Worm (Caenorhabditis elegans) whole organism, L1 larva: ENCODE results near the gene rol-6.

Experiments used
- ceh-82 ChIP-seq, 3 experiments: fragments of 150-350 bp in 1 of 3; sonication (generic microtip) in 2 of 3; optimal IDR thresholded peaks; 2 replicates each; lab custom pipeline; 2014 to 2017; ENCODE audit warnings: missing biosample characterization in 3 of 3, missing genetic modification characterization in 3 of 3
- ces-1 ChIP-seq: fragments of 150-350 bp; optimal IDR thresholded peaks from 2 replicates; lab custom pipeline; 2014; ENCODE audit warnings: missing biosample characterization, missing genetic modification reagents, missing genetic modification characterization
- fkh-4 ChIP-seq: sonication (generic microtip); optimal IDR thresholded peaks from 2 replicates; lab custom pipeline; 2016; ENCODE audit warnings: missing compliant biosample characterization, missing genetic modification characterization, borderline replicate concordance
- irx-1 ChIP-seq: sonication (generic microtip); optimal IDR thresholded peaks from 2 replicates; lab custom pipeline; 2016; ENCODE audit warnings: missing genetic modification characterization, missing compliant biosample characterization
- mdl-1 ChIP-seq, 2 experiments: fragments of 150-350 bp; optimal IDR thresholded peaks; 2 replicates each; lab custom pipeline; 2014 to 2017; ENCODE audit warnings: missing biosample characterization in 2 of 2, missing genetic modification characterization in 2 of 2, inconsistent platforms in 1 of 2
- nhr-11 ChIP-seq: fragments of 150-350 bp; optimal IDR thresholded peaks from 2 replicates; lab custom pipeline; 2014; ENCODE audit warnings: missing biosample characterization, missing genetic modification characterization
- nhr-28 ChIP-seq: fragments of 150-350 bp; optimal IDR thresholded peaks from 2 replicates; lab custom pipeline; 2014; ENCODE audit warnings: missing biosample characterization, missing genetic modification characterization
- nhr-76 ChIP-seq: sonication (generic microtip); optimal IDR thresholded peaks from 2 replicates; lab custom pipeline; 2017; ENCODE audit warnings: missing biosample characterization, missing genetic modification characterization
- rnt-1 ChIP-seq: sonication (generic microtip); optimal IDR thresholded peaks from 2 replicates; lab custom pipeline; 2016; ENCODE audit warnings: mild to moderate bottlenecking, missing genetic modification characterization, moderate library complexity, missing compliant biosample characterization
- snpc-4 ChIP-seq: fragments of 150-350 bp; optimal IDR thresholded peaks from 2 replicates; lab custom pipeline; 2014; ENCODE audit warnings: missing biosample characterization, missing genetic modification characterization
- tbx-2 ChIP-seq: sonication (generic microtip); optimal IDR thresholded peaks from 2 replicates; lab custom pipeline; 2016; ENCODE audit warnings: missing genetic modification characterization, missing compliant biosample characterization
- zag-1 ChIP-seq: fragments of 150-350 bp; optimal IDR thresholded peaks from 2 replicates; lab custom pipeline; 2014; ENCODE audit warnings: missing biosample characterization, missing genetic modification characterization
- ztf-11 ChIP-seq, 2 experiments: sonication (generic microtip); optimal IDR thresholded peaks; 2 replicates each; lab custom pipeline; 2016 to 2017; ENCODE audit warnings: missing genetic modification characterization in 2 of 2, missing biosample characterization in 1 of 2, missing compliant biosample characterization in 1 of 2

- TF ChIP-seq mdl-1 (tag; optimal IDR thresholded peaks at IDR 0.05; lab: Kevin White, UChicago), result no peak
- no peak for TF ChIP-seq ztf-11 (tag; optimal IDR thresholded peaks at IDR 0.05; lab: Kevin White, UChicago)
- no peak for TF ChIP-seq rnt-1 (tag; lab: Kevin White, UChicago)
- TF ChIP-seq tbx-2, result no peak
- TF ChIP-seq irx-1 (tag; lab: Kevin White, UChicago), result no peak
- TF ChIP-seq nhr-11 (tag; lab: Kevin White, UChicago), result no peak
- TF ChIP-seq snpc-4, result no peak
- no peak for TF ChIP-seq nhr-76 (tag; lab: Kevin White, UChicago)
- no peak for TF ChIP-seq fkh-4 (tag; lab: Kevin White, UChicago)
- no peak for TF ChIP-seq ces-1 (GFP tag; lab: Kevin White, UChicago)
- TF ChIP-seq zag-1 (tag; lab: Kevin White, UChicago), result no peak
- no peak for TF ChIP-seq ceh-82 (tag; optimal IDR thresholded peaks at IDR 0.05; lab: Kevin White, UChicago)
- no peak for TF ChIP-seq nhr-28 (tag; lab: Kevin White, UChicago)
Observed at ce11 chrII:8776504-8776903, 43.7 kb downstream of the rol-6 start.
